Worm (Caenorhabditis elegans) whole organism, late embryonic: Measurements from ENCODE around the gene dnj-2.

Experiments used
- ceh-24 ChIP-seq: sonication (generic microtip); optimal IDR thresholded peaks from 2 replicates; lab custom pipeline; 2016; ENCODE audit warnings: mild to moderate bottlenecking, missing genetic modification characterization, missing compliant biosample characterization
- ceh-31 ChIP-seq: sonication (generic microtip); optimal IDR thresholded peaks from 2 replicates; lab custom pipeline; 2016; ENCODE audit warnings: missing genetic modification characterization, missing compliant biosample characterization
- che-1 ChIP-seq: sonication (generic microtip); optimal IDR thresholded peaks from 2 replicates; lab custom pipeline; 2016; ENCODE audit warnings: mild to moderate bottlenecking, missing genetic modification characterization, missing compliant biosample characterization
- eyg-1 ChIP-seq: sonication (generic microtip); optimal IDR thresholded peaks from 2 replicates; lab custom pipeline; 2016; ENCODE audit warnings: missing genotype, missing genetic modification characterization, missing compliant biosample characterization
- hlh-8 ChIP-seq: sonication (generic microtip); optimal IDR thresholded peaks from 2 replicates; lab custom pipeline; 2016; ENCODE audit warnings: missing genotype, missing genetic modification characterization, missing compliant biosample characterization
- mec-3 ChIP-seq: sonication (generic microtip); optimal IDR thresholded peaks from 2 replicates; lab custom pipeline; 2016; ENCODE audit warnings: borderline replicate concordance, missing genetic modification characterization, missing compliant biosample characterization
- rnt-1 ChIP-seq: sonication (generic microtip); optimal IDR thresholded peaks from 2 replicates; lab custom pipeline; 2016; ENCODE audit warnings: missing genetic modification characterization, missing compliant biosample characterization
- tbx-2 ChIP-seq: sonication (generic microtip); optimal IDR thresholded peaks from 2 replicates; lab custom pipeline; 2016; ENCODE audit warnings: missing genetic modification characterization, missing compliant biosample characterization
- unc-86 ChIP-seq: sonication (generic microtip); optimal IDR thresholded peaks from 2 replicates; lab custom pipeline; 2016; ENCODE audit warnings: missing genetic modification characterization, missing compliant biosample characterization

DNA sequence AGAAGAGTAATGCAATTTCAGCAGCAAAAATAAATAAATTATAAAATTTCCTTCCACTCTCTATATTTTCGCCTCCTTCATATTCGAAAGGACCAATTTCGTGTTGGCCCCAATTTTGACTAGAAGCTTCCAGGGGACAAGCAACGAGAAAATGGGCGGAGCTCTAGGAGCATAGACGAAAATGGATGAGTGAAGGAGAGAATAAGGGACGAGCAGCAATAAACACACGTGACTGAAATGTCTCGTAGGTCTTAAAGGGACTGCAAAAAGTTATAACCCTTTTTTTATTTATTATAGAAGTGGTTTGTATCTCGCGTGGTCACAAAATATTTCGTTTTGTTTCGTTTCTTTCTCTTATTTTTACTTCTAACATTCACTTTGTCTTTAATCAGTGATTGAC is 36.0 kb upstream of the dnj-2 start:
- TF ChIP-seq ceh-24 (tag; lab: Kevin White, UChicago) (no peak), rnt-1 (tag; lab: Kevin White, UChicago) (no peak), mec-3 (tag; lab: Kevin White, UChicago) (no peak), che-1 (tag; lab: Kevin White, UChicago) (no peak), hlh-8 (tag; lab: Kevin White, UChicago) (no peak), tbx-2 (tag; lab: Kevin White, UChicago) (no peak), ceh-31 (tag; lab: Kevin White, UChicago) (no peak), unc-86 (no peak), eyg-1 (tag; lab: Kevin White, UChicago) (no peak)
